Fruit fly (Drosophila melanogaster): ENCODE results near the gene Ir7d.

Ir7d gene

DNA sequence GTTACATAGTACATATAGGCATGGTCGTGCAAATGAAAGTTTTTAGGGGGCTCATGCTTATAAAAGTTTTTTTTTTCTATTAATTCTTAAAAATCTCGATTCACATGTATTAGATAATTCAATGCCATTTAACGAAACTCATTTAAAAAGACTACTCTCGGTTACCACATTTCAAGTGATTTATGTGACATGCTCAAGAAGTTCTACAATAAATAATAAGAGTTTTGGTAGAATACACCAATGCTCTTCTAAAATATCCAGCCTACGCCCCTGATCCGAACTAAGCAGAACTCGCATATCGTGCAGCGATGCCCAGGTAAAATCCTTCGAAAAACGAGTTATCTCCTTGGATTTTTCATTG, 13.9 kb upstream of the Ir7d start (continued):
- TF ChIP-seq Taf1 (GFP tag; IDR thresholded peaks at IDR 0.05) (no peak), CG10543 (GFP tag; optimal IDR thresholded peaks at IDR 0.05) (no peak), CG13424 (tag; optimal IDR thresholded peaks at IDR 0.05) (peak; percentile 5), Drgx (GFP tag; IDR thresholded peaks at IDR 0.05) (0 out of 2 replicates have a peak, but pooled peaks have one; percentile 28), Rfx (GFP tag; IDR thresholded peaks at IDR 0.05) (no peak), knrl (GFP tag; IDR thresholded peaks at IDR 0.05; ENCODE audit: partially characterized antibody) (no peak), CG14050 (GFP tag; IDR thresholded peaks at IDR 0.05) (no peak), CG17385 (GFP tag; optimal IDR thresholded peaks at IDR 0.05) (peak; percentile 8), lilli (GFP tag; optimal IDR thresholded peaks at IDR 0.05) (peak; percentile 12), tin (GFP tag; optimal IDR thresholded peaks at IDR 0.05) (no peak), CG8478 (optimal IDR thresholded peaks at IDR 0.05) (no peak), CG12659 (GFP tag; optimal IDR thresholded peaks at IDR 0.05) (no peak), CG33557 (GFP tag; optimal IDR thresholded peaks at IDR 0.05) (peak; percentile 8), kah (GFP tag; optimal IDR thresholded peaks at IDR 0.05) (no peak), fu2 (GFP tag; optimal IDR thresholded peaks at IDR 0.05) (no peak), Opbp (GFP tag; IDR thresholded peaks at IDR 0.05; ENCODE audit: partially characterized antibody) (no peak), Atf-2 (GFP tag; optimal IDR thresholded peaks at IDR 0.05) (no peak), CG6654 (GFP tag; optimal IDR thresholded peaks at IDR 0.05) (no peak), CG14965 (GFP tag; optimal IDR thresholded peaks at IDR 0.05; ENCODE audit: borderline replicate concordance) (no peak), Mad (GFP tag; optimal IDR thresholded peaks at IDR 0.05) (no peak), CG4820 (GFP tag; optimal IDR thresholded peaks at IDR 0.05) (no peak), CG1602 (GFP tag; optimal IDR thresholded peaks at IDR 0.05) (no peak), gt (GFP tag; IDR thresholded peaks at IDR 0.05) (no peak), E2f2 (GFP tag; IDR thresholded peaks at IDR 0.05) (no peak), CG3847 (GFP tag; IDR thresholded peaks at IDR 0.05) (no peak), CG2712 (tag; optimal IDR thresholded peaks at IDR 0.05) (peak; percentile 4), Nf-YB (GFP tag; optimal IDR thresholded peaks at IDR 0.05) (no peak), CG11696 (GFP tag; IDR thresholded peaks at IDR 0.05) (no peak), unc-4 (GFP tag; IDR thresholded peaks at IDR 0.05; ENCODE audit: partially characterized antibody) (no peak), CG4730 (GFP tag; IDR thresholded peaks at IDR 0.05) (no peak), CG13624 (GFP tag; optimal IDR thresholded peaks at IDR 0.05) (no peak), CG17186 (GFP tag; optimal IDR thresholded peaks at IDR 0.05) (no peak), CG7271 (tag; optimal IDR thresholded peaks at IDR 0.05) (peak; percentile 11), sd (tag; optimal IDR thresholded peaks at IDR 0.05) (no peak), chinmo (GFP tag; IDR thresholded peaks at IDR 0.05; ENCODE audit: partially characterized antibody) (no peak), CG34224 (GFP tag; IDR thresholded peaks at IDR 0.05; ENCODE audit: partially characterized antibody) (no peak), Awh (GFP tag; IDR thresholded peaks at IDR 0.05) (no peak), CG33213 (GFP tag; optimal IDR thresholded peaks at IDR 0.05) (no peak), Tbp (GFP tag; optimal IDR thresholded peaks at IDR 0.05) (no peak), sug (tag; optimal IDR thresholded peaks at IDR 0.05) (no peak), Oaz (GFP tag; IDR thresholded peaks at IDR 0.05) (no peak), ash1 (GFP tag; optimal IDR thresholded peaks at IDR 0.05) (no peak), sc (optimal IDR thresholded peaks at IDR 0.05) (no peak), sc (GFP tag; optimal IDR thresholded peaks at IDR 0.05) (no peak), Max (GFP tag; optimal IDR thresholded peaks at IDR 0.05) (no peak), CG31441 (GFP tag; IDR thresholded peaks at IDR 0.05) (0 out of 2 replicates have a peak, but pooled peaks have one; percentile 15), vnd (GFP tag; IDR thresholded peaks at IDR 0.05; ENCODE audit: partially characterized antibody) (no peak), CG12299 (tag; optimal IDR thresholded peaks at IDR 0.05) (no peak), CG13775 (GFP tag; optimal IDR thresholded peaks at IDR 0.05) (peak; percentile 5), Fer1 (GFP tag; optimal IDR thresholded peaks at IDR 0.05) (no peak), cwo (GFP tag; optimal IDR thresholded peaks at IDR 0.05) (no peak), CG11456 (GFP tag; IDR thresholded peaks at IDR 0.05) (no peak)
